Worm (Caenorhabditis elegans) whole organism, early embryonic: Measurements from ENCODE around the gene ZK154.4.

Source experiments
- B0310.2 ChIP-seq: sonication (generic microtip); optimal IDR thresholded peaks from 2 replicates; lab custom pipeline; 2016; ENCODE audit warnings: mild to moderate bottlenecking, missing genetic modification characterization, missing compliant biosample characterization
- F13C5.2 ChIP-seq: sonication (generic microtip); optimal IDR thresholded peaks from 2 replicates; lab custom pipeline; 2017; ENCODE audit warnings: mild to moderate bottlenecking, missing genetic modification characterization, inconsistent platforms, missing compliant biosample characterization
- aly-1 ChIP-seq: sonication (generic microtip); optimal IDR thresholded peaks from 2 replicates; lab custom pipeline; 2016; ENCODE audit warnings: missing genetic modification characterization, missing compliant biosample characterization
- ama-1 ChIP-seq: fragments of 150-350 bp; optimal IDR thresholded peaks from 2 replicates; lab custom pipeline; 2014
- ceh-13 ChIP-seq: fragments of 200-800 bp; sonication (Bioruptor generic); optimal IDR thresholded peaks from 2 replicates; lab custom pipeline; 2018; ENCODE audit warnings: mild to moderate bottlenecking, missing genetic modification characterization, missing compliant biosample characterization
- ceh-36 ChIP-seq: sonication (generic microtip); optimal IDR thresholded peaks from 2 replicates; lab custom pipeline; 2016; ENCODE audit warnings: missing genetic modification characterization, inconsistent platforms, missing compliant biosample characterization
- ets-7 ChIP-seq: sonication (generic microtip); optimal IDR thresholded peaks from 2 replicates; lab custom pipeline; 2016; ENCODE audit warnings: missing genotype, missing genetic modification characterization, missing compliant biosample characterization
- flt-1 ChIP-seq: fragments of 200-800 bp; sonication (Bioruptor generic); IDR thresholded peaks from 2 replicates; pipeline ENCODE4 v1.3.6; 2022; ENCODE audit warnings: missing genetic modification characterization, missing compliant biosample characterization
- hmbx-1 ChIP-seq: sonication (generic microtip); optimal IDR thresholded peaks from 2 replicates; lab custom pipeline; 2016; ENCODE audit warnings: mild to moderate bottlenecking, missing genetic modification characterization, missing compliant biosample characterization
- hmg-4 ChIP-seq: fragments of 200-800 bp; sonication (Bioruptor generic); optimal IDR thresholded peaks from 2 replicates; lab custom pipeline; 2018; ENCODE audit warnings: mild to moderate bottlenecking, missing genetic modification characterization, missing compliant biosample characterization
- hnd-1 ChIP-seq: sonication (generic microtip); optimal IDR thresholded peaks from 2 replicates; lab custom pipeline; 2016; ENCODE audit warnings: missing genetic modification characterization, missing compliant biosample characterization
- pes-1 ChIP-seq: fragments of 200-800 bp; sonication (Bioruptor generic); IDR thresholded peaks from 2 replicates; pipeline ENCODE4 v1.3.6; 2022; ENCODE audit warnings: missing genetic modification reagents, missing genetic modification characterization, missing compliant biosample characterization
- scrt-1 ChIP-seq: fragments of 200-800 bp; sonication (Bioruptor generic); IDR thresholded peaks from 2 replicates; pipeline ENCODE4 v1.3.6; 2022; ENCODE audit warnings: missing genetic modification characterization, missing compliant biosample characterization
- sea-1 ChIP-seq: fragments of 200-800 bp; sonication (Bioruptor generic); conservative IDR thresholded peaks from 2 replicates; pipeline ENCODE4 v1.3.6; 2022; ENCODE audit warnings: missing genetic modification characterization, missing compliant biosample characterization
- tbx-11 ChIP-seq: fragments of 200-800 bp; sonication (Bioruptor generic); IDR thresholded peaks from 2 replicates; pipeline ENCODE4 v1.3.6; 2022; ENCODE audit warnings: missing genetic modification characterization, missing compliant biosample characterization
- tbx-37 ChIP-seq: fragments of 200-800 bp; sonication (Bioruptor generic); conservative IDR thresholded peaks from 2 replicates; pipeline ENCODE4 v1.3.6; 2022; ENCODE audit warnings: missing genetic modification reagents, missing genetic modification characterization, missing compliant biosample characterization
- tra-4 ChIP-seq: sonication (generic microtip); optimal IDR thresholded peaks from 2 replicates; lab custom pipeline; 2017; ENCODE audit warnings: missing genetic modification characterization, missing compliant biosample characterization

The ZK154.4 gene

DNA sequence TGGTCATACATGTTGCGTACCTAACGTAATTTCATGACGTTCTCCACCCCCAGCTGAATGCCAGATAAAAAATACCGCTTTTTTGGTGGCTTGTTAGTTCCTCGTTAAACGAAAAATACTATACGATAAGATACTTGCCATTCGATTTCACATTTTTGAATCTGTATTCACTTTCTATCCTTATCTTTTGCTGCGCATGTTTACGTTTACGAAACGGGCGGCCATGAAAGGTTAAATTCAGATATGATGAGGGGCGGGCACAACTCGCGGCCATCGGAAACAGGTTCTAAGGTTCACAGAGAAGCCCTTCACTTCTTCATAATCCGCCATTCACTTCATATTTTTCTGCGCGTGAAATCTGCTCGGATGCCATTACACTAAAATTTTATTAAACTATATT, 3.4 kb downstream of the ZK154.4 start:
- TF ChIP-seq ceh-13 (GFP tag; lab: Kevin White, UChicago): no peak
- no peak for TF ChIP-seq hmg-4 (GFP tag; lab: Kevin White, UChicago)
- TF ChIP-seq tbx-11 (GFP tag; lab: Robert Waterston, UW): no peak
- no peak for TF ChIP-seq tra-4 (tag; lab: Kevin White, UChicago)
- no peak for TF ChIP-seq sea-1 (GFP tag; lab: Robert Waterston, UW)

DNA sequence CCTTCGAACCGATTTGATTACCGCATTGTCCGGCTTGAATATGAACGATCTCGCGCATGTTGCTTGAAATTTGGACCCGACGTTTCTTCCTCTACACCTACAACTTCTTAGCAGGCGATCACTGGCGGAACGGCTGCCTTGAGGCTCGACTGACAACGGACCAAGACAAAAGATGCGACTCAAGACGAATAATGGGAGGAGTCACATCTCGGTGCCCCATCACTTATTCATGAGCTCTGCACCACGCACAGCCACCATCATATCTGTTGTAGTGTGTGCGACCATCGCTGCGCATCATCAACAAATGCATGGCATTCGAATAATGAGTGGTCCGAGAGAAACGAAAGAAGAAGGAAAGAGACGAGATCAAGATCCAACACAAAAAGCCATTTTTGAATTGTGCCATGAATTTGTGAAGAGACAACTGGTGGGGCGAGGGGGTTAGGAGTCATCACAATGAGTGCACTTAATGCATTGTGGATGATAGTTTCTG, 5.7 kb downstream of the ZK154.4 start, which contains the start of gene mec-7:
Gene mec-7 (minus strand): TSS at position 181 of the 493 bp plus-strand sequence.
- TF ChIP-seq ceh-13 (GFP tag; lab: Kevin White, UChicago) (no peak), sea-1 (GFP tag; lab: Robert Waterston, UW) (no peak), B0310.2 (tag; lab: Kevin White, UChicago) (no peak), flt-1 (no peak), tbx-11 (GFP tag; lab: Robert Waterston, UW) (no peak), ets-7 (no peak)

DNA sequence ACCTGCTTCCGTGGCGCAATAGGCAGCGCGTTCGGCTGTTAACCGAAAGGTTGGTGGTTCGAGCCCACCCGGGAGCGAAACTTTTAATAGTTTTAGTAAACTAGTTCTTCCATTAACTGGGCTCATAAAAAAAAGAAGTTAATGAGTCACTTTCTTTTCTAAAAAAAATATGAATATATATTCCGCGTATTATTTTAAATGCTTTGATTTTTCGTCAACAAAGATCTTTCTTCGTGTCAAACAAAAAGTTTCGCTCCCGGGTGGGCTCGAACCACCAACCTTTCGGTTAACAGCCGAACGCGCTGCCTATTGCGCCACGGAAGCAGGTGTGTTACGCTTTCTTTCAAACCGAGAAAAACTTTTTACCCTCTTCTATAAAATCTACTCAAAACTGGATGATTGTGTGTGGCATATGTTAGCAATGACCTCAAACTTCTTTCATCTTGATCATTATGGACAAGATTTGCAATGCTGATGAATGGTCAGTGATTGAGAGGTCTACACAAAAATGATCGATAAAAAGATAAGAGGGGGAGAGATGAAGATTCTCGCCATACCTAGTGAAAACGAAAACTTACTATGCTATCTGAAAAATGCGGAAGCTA, 8.4 kb downstream of the ZK154.4 start:
- 0 out of 2 replicates have a peak, but pooled peaks have one; percentile 41 for TF ChIP-seq pes-1
- no peak for TF ChIP-seq tbx-37 (GFP tag; lab: Robert Waterston, UW)

DNA sequence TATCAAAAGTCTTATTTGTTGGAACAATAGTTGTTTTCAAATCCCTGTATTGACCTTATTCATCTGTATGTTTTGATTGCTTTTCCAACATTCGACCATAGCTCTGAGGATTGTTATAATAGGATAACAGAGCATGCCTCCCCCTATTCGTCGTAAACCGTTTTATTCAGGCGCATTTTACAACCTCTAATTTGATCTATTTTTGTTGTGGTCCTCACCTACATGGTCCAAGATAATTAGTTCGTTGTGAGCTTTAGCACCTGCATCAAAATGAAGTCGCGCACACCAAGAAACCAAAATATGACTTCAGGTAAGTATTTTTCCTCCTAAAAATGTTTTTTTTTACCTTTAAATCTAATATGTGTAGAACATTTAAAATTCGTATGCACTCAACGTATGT, 29.4 kb downstream of the ZK154.4 start, which contains the start of gene deg-1:
Gene deg-1 (plus strand): TSS at position 301 of the 400 bp plus-strand sequence.
- no peak for TF ChIP-seq tbx-37 (GFP tag; lab: Robert Waterston, UW)

DNA sequence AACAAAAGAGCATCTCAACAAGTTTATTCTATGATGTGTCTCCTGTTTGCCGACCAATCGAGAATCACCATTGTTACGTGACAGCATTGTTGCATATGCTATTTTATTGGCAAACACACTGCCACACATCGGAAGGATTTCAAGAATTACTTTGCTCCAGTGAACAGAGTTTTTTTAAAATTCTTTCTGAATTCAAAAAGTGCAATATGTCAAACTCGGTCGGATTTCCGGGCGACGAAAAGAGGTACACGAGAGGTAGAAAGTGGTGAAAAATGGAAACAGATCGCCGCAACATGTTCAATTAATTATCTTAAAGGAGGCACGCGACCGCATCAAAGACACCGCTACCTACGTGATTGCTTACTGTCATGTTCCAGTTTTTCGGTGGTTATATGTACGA, 32.1 kb downstream of the ZK154.4 start:
- TF ChIP-seq hmg-4 (GFP tag; lab: Kevin White, UChicago) (no peak), ceh-36 (no peak), ceh-13 (GFP tag; lab: Kevin White, UChicago) (no peak), sea-1 (GFP tag; lab: Robert Waterston, UW) (no peak), aly-1 (tag; lab: Kevin White, UChicago) (no peak), ets-7 (no peak), F13C5.2 (tag; lab: Kevin White, UChicago) (no peak), scrt-1 (GFP tag; lab: Robert Waterston, UW) (no peak), flt-1 (no peak), hnd-1 (tag; lab: Kevin White, UChicago) (no peak), hmbx-1 (tag; lab: Kevin White, UChicago) (no peak), tra-4 (tag; lab: Kevin White, UChicago) (no peak), ama-1 (lab: Kevin White, UChicago) (no peak), pes-1 (no peak), tbx-37 (GFP tag; lab: Robert Waterston, UW) (no peak), B0310.2 (tag; lab: Kevin White, UChicago) (no peak), tbx-11 (GFP tag; lab: Robert Waterston, UW) (no peak)

DNA sequence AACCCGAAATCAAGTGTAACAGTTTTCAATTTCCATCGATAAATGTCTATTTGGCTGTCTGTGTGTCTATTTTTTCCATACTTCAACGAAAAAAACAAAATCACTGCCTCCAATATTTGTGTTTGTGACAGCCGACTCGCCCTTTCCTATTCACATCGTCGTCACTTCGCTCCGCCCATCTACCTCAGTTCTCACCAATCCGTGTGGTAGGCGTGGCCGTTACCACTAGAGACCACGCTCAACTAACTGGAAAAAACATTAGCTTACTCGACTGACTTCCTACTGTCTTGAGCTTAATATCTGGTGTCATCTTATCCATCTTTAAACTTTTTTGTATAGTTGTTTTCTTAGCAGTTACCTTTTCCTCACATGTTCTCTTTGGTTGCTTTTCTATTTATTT, 36.8 kb downstream of the ZK154.4 start:
- TF ChIP-seq tra-4 (tag; lab: Kevin White, UChicago) (no peak), ceh-36 (no peak), ets-7 (no peak), hmbx-1 (tag; lab: Kevin White, UChicago) (no peak), ceh-13 (GFP tag; lab: Kevin White, UChicago) (no peak), scrt-1 (GFP tag; lab: Robert Waterston, UW) (no peak), tbx-37 (GFP tag; lab: Robert Waterston, UW) (no peak), pes-1 (no peak), tbx-11 (GFP tag; lab: Robert Waterston, UW) (no peak), hnd-1 (tag; lab: Kevin White, UChicago) (no peak), hmg-4 (GFP tag; lab: Kevin White, UChicago) (no peak), B0310.2 (tag; lab: Kevin White, UChicago) (no peak), sea-1 (GFP tag; lab: Robert Waterston, UW) (no peak), flt-1 (no peak)

DNA sequence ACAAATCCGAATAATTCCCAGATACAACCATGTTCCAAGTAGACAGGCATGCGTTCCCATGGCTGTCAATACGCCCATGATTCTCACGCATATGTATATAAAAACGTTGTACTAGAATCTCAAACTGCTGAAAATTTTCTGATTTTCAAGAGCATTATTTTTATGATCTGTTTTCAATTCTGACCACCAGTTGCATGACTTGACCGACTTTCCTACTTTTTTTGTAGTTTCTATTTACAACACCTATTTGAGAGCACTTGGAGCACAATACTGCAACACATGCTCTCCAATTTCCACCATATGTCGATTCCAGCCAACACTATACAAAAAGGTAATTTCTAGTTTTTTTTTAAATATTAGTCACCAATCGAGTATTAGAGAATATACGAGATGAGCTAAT, 38.3 kb downstream of the ZK154.4 start, which contains the start of gene ref-2:
Gene ref-2 (plus strand): TSS at position 301 of the 400 bp plus-strand sequence.
- no peak for TF ChIP-seq hnd-1 (tag; lab: Kevin White, UChicago)
- TF ChIP-seq scrt-1 (GFP tag; lab: Robert Waterston, UW): no peak
- TF ChIP-seq ama-1 (lab: Kevin White, UChicago): no peak
- TF ChIP-seq F13C5.2 (tag; lab: Kevin White, UChicago): no peak
- no peak for TF ChIP-seq sea-1 (GFP tag; lab: Robert Waterston, UW)
- TF ChIP-seq tbx-11 (GFP tag; lab: Robert Waterston, UW): no peak
- no peak for TF ChIP-seq ceh-13 (GFP tag; lab: Kevin White, UChicago)
- TF ChIP-seq tbx-37 (GFP tag; lab: Robert Waterston, UW): no peak
- no peak for TF ChIP-seq B0310.2 (tag; lab: Kevin White, UChicago)
- no peak for TF ChIP-seq flt-1
- TF ChIP-seq hmbx-1 (tag; lab: Kevin White, UChicago): no peak
- no peak for TF ChIP-seq pes-1
- TF ChIP-seq ets-7: no peak
- TF ChIP-seq aly-1 (tag; lab: Kevin White, UChicago): no peak
- no peak for TF ChIP-seq tra-4 (tag; lab: Kevin White, UChicago)
- TF ChIP-seq hmg-4 (GFP tag; lab: Kevin White, UChicago): no peak
- no peak for TF ChIP-seq ceh-36

DNA sequence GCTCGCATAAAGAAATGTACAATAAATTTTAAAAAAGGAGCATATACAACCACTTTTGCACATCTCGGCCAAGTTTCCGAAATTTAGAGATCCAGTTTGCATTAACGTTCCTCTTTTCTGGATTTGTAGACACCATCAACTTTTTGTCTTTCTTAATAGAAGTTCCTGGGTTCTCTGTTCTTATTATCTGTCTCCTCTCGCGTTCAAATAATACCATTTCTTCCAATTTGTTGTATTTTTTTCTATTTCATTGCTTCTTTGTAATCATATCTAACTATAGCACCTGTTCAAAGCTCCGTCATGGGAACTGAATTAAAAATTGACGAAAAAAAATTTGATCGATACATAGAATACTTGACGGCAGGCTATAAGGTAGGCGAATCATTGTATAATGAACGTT, 42.9 kb downstream of the ZK154.4 start, which contains the start of gene K09F5.1:
Gene K09F5.1 (plus strand): TSS at position 301 of the 400 bp plus-strand sequence.
- no peak for TF ChIP-seq hnd-1 (tag; lab: Kevin White, UChicago)
- no peak for TF ChIP-seq tbx-11 (GFP tag; lab: Robert Waterston, UW)
- TF ChIP-seq ceh-36: no peak
- no peak for TF ChIP-seq F13C5.2 (tag; lab: Kevin White, UChicago)
- no peak for TF ChIP-seq sea-1 (GFP tag; lab: Robert Waterston, UW)
- TF ChIP-seq tbx-37 (GFP tag; lab: Robert Waterston, UW): no peak
- no peak for TF ChIP-seq ama-1 (lab: Kevin White, UChicago)
- no peak for TF ChIP-seq aly-1 (tag; lab: Kevin White, UChicago)
- TF ChIP-seq ceh-13 (GFP tag; lab: Kevin White, UChicago): no peak
- TF ChIP-seq flt-1: no peak
- no peak for TF ChIP-seq ets-7
- no peak for TF ChIP-seq hmbx-1 (tag; lab: Kevin White, UChicago)
- no peak for TF ChIP-seq hmg-4 (GFP tag; lab: Kevin White, UChicago)
- no peak for TF ChIP-seq scrt-1 (GFP tag; lab: Robert Waterston, UW)
